Worm (Caenorhabditis elegans) whole organism, late embryonic: Measurements from ENCODE around the gene pac-1.

Source experiments
- F13H6.1 ChIP-seq: sonication (generic microtip); optimal IDR thresholded peaks from 2 replicates; lab custom pipeline; 2016; ENCODE audit warnings: missing genetic modification characterization, missing compliant biosample characterization
- ama-1 ChIP-seq: fragments of 150-350 bp; optimal IDR thresholded peaks from 2 replicates; lab custom pipeline; 2014
- ceh-24 ChIP-seq: sonication (generic microtip); optimal IDR thresholded peaks from 2 replicates; lab custom pipeline; 2016; ENCODE audit warnings: mild to moderate bottlenecking, missing genetic modification characterization, missing compliant biosample characterization
- elt-2 ChIP-seq: sonication (generic microtip); optimal IDR thresholded peaks from 2 replicates; lab custom pipeline; 2016; ENCODE audit warnings: missing genetic modification reagents, missing genetic modification characterization, missing compliant biosample characterization
- fax-1 ChIP-seq: sonication (generic microtip); optimal IDR thresholded peaks from 2 replicates; lab custom pipeline; 2016; ENCODE audit warnings: missing genotype, missing genetic modification characterization, missing compliant biosample characterization
- fkh-10 ChIP-seq: fragments of 150-350 bp; optimal IDR thresholded peaks from 2 replicates; lab custom pipeline; 2014; ENCODE audit warnings: missing biosample characterization, missing genetic modification reagents, missing genetic modification characterization
- fkh-6 ChIP-seq: sonication (generic microtip); optimal IDR thresholded peaks from 2 replicates; lab custom pipeline; 2016; ENCODE audit warnings: missing genetic modification characterization, missing compliant biosample characterization
- hlh-15 ChIP-seq: sonication (generic microtip); optimal IDR thresholded peaks from 2 replicates; lab custom pipeline; 2016; ENCODE audit warnings: missing genetic modification characterization, missing compliant biosample characterization
- nhr-232 ChIP-seq: sonication (generic microtip); optimal IDR thresholded peaks from 2 replicates; lab custom pipeline; 2016; ENCODE audit warnings: missing genetic modification characterization, missing compliant biosample characterization
- odd-2 ChIP-seq: sonication (generic microtip); optimal IDR thresholded peaks from 2 replicates; lab custom pipeline; 2017; ENCODE audit warnings: antibody characterized with exemption, mild to moderate bottlenecking, missing genetic modification characterization, missing compliant biosample characterization
- pat-9 ChIP-seq: fragments of 200-800 bp; sonication (Bioruptor generic); optimal IDR thresholded peaks from 2 replicates; lab custom pipeline; 2018; ENCODE audit warnings: mild to moderate bottlenecking, missing genetic modification characterization, moderate library complexity, missing compliant biosample characterization
- pqm-1 ChIP-seq: sonication (generic microtip); optimal IDR thresholded peaks from 2 replicates; lab custom pipeline; 2016; ENCODE audit warnings: missing genetic modification characterization, missing compliant biosample characterization
- sox-4 ChIP-seq: sonication (generic microtip); optimal IDR thresholded peaks from 2 replicates; lab custom pipeline; 2017; ENCODE audit warnings: mild to moderate bottlenecking, missing genetic modification characterization, inconsistent platforms, missing compliant biosample characterization

ce11 chrIII:8446940-8447403 is 47.8 kb upstream of the pac-1 start, which contains the start of gene rpn-3:
- TF ChIP-seq pqm-1 (tag; lab: Kevin White, UChicago), result peak; percentile 7
- TF ChIP-seq fax-1 (tag; lab: Kevin White, UChicago), result no peak
- TF ChIP-seq elt-2 (tag; lab: Kevin White, UChicago), result peak; percentile 34
- TF ChIP-seq ama-1 (lab: Kevin White, UChicago), result no peak
- TF ChIP-seq pat-9 (tag; lab: Kevin White, UChicago), result no peak
- TF ChIP-seq fkh-10 (GFP tag; lab: Kevin White, UChicago), result no peak
- no peak for TF ChIP-seq ceh-24 (tag; lab: Kevin White, UChicago)
- no peak for TF ChIP-seq fkh-6 (tag; lab: Kevin White, UChicago)
- TF ChIP-seq nhr-232 (tag; lab: Kevin White, UChicago), result no peak
- peak; percentile 22 for TF ChIP-seq F13H6.1 (tag; lab: Kevin White, UChicago)
- TF ChIP-seq sox-4 (tag; lab: Kevin White, UChicago), result peak; percentile 28
- no peak for TF ChIP-seq hlh-15 (tag; lab: Kevin White, UChicago)
- TF ChIP-seq odd-2, result no peak
